Fruit fly (Drosophila melanogaster): Measurements from ENCODE around the gene CG7131.

DNA sequence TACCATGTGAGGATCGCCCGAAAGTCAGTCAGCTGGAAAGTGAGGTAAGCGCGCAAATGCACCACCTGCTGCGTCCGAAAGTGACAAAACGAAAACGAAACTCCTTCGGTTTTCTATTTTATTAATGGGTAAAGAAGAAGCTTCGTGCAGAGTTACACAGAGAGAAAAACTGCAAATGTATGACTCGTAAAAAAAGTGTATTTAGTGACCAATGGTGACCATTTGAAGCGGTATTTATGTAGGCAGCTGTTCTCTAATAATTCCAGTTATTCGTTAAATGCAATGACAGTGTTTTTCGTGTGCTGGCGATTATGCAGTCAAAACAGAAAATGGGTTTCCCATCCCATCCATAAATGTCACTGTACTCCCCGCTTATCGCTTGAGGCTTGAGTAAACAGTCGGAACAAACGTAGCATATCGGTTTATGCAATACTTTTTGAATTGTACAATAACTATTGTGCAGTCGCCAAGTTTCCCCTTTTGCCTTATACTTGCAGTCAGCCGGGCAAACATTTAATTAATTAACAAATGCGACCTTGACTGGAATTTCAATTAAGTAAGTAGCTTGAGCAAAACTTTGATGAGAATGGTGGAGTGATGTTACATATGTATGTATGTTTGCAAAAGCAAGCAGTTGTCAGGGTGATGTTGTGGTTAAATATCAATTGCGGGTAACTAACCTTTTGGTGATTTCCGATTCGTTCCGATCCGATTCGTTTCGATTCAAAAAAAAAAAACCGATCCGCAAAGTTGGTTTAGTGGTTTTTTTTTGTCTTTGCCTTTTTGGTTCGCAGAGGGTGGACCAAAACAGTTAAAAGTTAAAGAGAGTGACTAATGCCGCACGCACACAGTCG, 9.1 kb upstream of the CG7131 start:
- TF ChIP-seq Sp1 (GFP tag; optimal IDR thresholded peaks at IDR 0.05) (no peak), br (GFP tag; optimal IDR thresholded peaks at IDR 0.05) (no peak), h (GFP tag; optimal IDR thresholded peaks at IDR 0.05) (no peak), Jra (GFP tag; optimal IDR thresholded peaks at IDR 0.05) (no peak), Myc (optimal IDR thresholded peaks at IDR 0.05) (no peak), Hr78 (GFP tag; optimal IDR thresholded peaks at IDR 0.05) (no peak), Abd-B (GFP tag; optimal IDR thresholded peaks at IDR 0.05) (no peak), pan (optimal IDR thresholded peaks at IDR 0.05) (no peak), CG9705 (GFP tag; optimal IDR thresholded peaks at IDR 0.05) (no peak), psq (GFP tag; optimal IDR thresholded peaks at IDR 0.05) (no peak), fru (GFP tag; optimal IDR thresholded peaks at IDR 0.05) (no peak), dsf (GFP tag; optimal IDR thresholded peaks at IDR 0.05; ENCODE audit: borderline replicate concordance) (no peak), woc (GFP tag; optimal IDR thresholded peaks at IDR 0.05) (no peak), Hr83 (GFP tag; optimal IDR thresholded peaks at IDR 0.05; ENCODE audit: poor library complexity, severe bottlenecking) (no peak)

Measured in whole organism, wandering third instar larva.